Worm (Caenorhabditis elegans) whole organism, early embryonic: ENCODE results near the gene spe-18.

Source experiments
- B0310.2 ChIP-seq: sonication (generic microtip); optimal IDR thresholded peaks from 2 replicates; lab custom pipeline; 2016; ENCODE audit warnings: mild to moderate bottlenecking, missing genetic modification characterization, missing compliant biosample characterization
- F13C5.2 ChIP-seq: sonication (generic microtip); optimal IDR thresholded peaks from 2 replicates; lab custom pipeline; 2017; ENCODE audit warnings: mild to moderate bottlenecking, missing genetic modification characterization, inconsistent platforms, missing compliant biosample characterization
- ceh-13 ChIP-seq: fragments of 200-800 bp; sonication (Bioruptor generic); optimal IDR thresholded peaks from 2 replicates; lab custom pipeline; 2018; ENCODE audit warnings: mild to moderate bottlenecking, missing genetic modification characterization, missing compliant biosample characterization
- ceh-36 ChIP-seq: sonication (generic microtip); optimal IDR thresholded peaks from 2 replicates; lab custom pipeline; 2016; ENCODE audit warnings: missing genetic modification characterization, inconsistent platforms, missing compliant biosample characterization
- flt-1 ChIP-seq: fragments of 200-800 bp; sonication (Bioruptor generic); IDR thresholded peaks from 2 replicates; pipeline ENCODE4 v1.3.6; 2022; ENCODE audit warnings: missing genetic modification characterization, missing compliant biosample characterization
- scrt-1 ChIP-seq: fragments of 200-800 bp; sonication (Bioruptor generic); IDR thresholded peaks from 2 replicates; pipeline ENCODE4 v1.3.6; 2022; ENCODE audit warnings: missing genetic modification characterization, missing compliant biosample characterization

DNA sequence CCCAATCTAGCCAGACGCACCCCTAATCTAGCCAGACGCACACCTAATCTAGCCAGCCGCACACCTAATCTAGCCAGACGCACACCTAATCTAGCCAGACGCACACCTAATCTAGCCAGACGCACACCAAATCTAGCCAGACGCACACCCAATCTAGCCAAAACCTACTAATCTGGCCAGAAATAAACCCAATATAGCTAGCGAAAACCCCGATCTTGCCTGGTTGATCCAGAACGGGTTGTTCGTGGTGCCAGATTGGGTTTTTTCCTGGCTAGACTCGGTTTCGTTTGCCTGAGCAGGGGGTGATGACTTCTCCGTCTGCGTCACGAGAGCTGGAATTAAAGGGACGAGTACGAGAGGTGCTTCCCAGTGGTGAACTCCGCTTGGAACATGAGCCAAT lies 30.9 kb upstream of the spe-18 start, which contains the start of gene W09H1.3:
- TF ChIP-seq B0310.2 (no peak), scrt-1 (GFP tag; lab: Robert Waterston, UW) (no peak), ceh-13 (no peak), F13C5.2 (no peak), ceh-36 (no peak), flt-1 (no peak)
